Worm (Caenorhabditis elegans) whole organism, L1 larva: ENCODE results near the gene sand-1.

Experiments
- blmp-1 ChIP-seq: fragments of 150-350 bp; optimal IDR thresholded peaks from 2 replicates; lab custom pipeline; 2014; ENCODE audit warnings: missing biosample characterization, missing genetic modification characterization
- ceh-8 ChIP-seq: fragments of 200-800 bp; sonication (Bioruptor generic); optimal IDR thresholded peaks from 2 replicates; lab custom pipeline; 2018; ENCODE audit warnings: mild to moderate bottlenecking, missing genetic modification characterization, moderate library complexity, missing compliant biosample characterization
- ets-5 ChIP-seq: fragments of 200-800 bp; sonication (Bioruptor generic); IDR thresholded peaks from 2 replicates; pipeline ENCODE4 v1.3.6; 2022; ENCODE audit warnings: missing genetic modification characterization, missing compliant biosample characterization
- jun-1 ChIP-seq: fragments of 150-350 bp; optimal IDR thresholded peaks from 2 replicates; lab custom pipeline; 2014; ENCODE audit warnings: missing biosample characterization, missing genetic modification reagents, missing genetic modification characterization
- lin-15B ChIP-seq: fragments of 150-350 bp; sonication (generic microtip); optimal IDR thresholded peaks from 3 replicates; lab custom pipeline; 2014; ENCODE audit warnings: missing biosample characterization, missing genetic modification characterization
- mdl-1 ChIP-seq, 2 experiments: fragments of 150-350 bp; optimal IDR thresholded peaks; 2 replicates each; lab custom pipeline; 2014 to 2017; ENCODE audit warnings: missing biosample characterization in 2 of 2, missing genetic modification characterization in 2 of 2, inconsistent platforms in 1 of 2
- pag-3 ChIP-seq: sonication (generic microtip); optimal IDR thresholded peaks from 2 replicates; lab custom pipeline; 2017; ENCODE audit warnings: missing genetic modification characterization, mild to moderate bottlenecking, missing compliant biosample characterization, antibody characterized with exemption, borderline replicate concordance; ENCODE audit not compliant: insufficient read depth
- pax-3 ChIP-seq: fragments of 200-800 bp; sonication (Bioruptor generic); optimal IDR thresholded peaks from 2 replicates; lab custom pipeline; 2018; ENCODE audit warnings: mild to moderate bottlenecking, missing genetic modification characterization, moderate library complexity, missing compliant biosample characterization
- pqm-1 ChIP-seq: sonication (generic microtip); optimal IDR thresholded peaks from 3 replicates; lab custom pipeline; 2017; ENCODE audit warnings: missing biosample characterization, missing genetic modification characterization
- skn-1 ChIP-seq: fragments of 150-350 bp; optimal IDR thresholded peaks from 2 replicates; lab custom pipeline; 2014; ENCODE audit warnings: missing biosample characterization, missing genetic modification characterization
- snpc-4 ChIP-seq: fragments of 150-350 bp; optimal IDR thresholded peaks from 2 replicates; lab custom pipeline; 2014; ENCODE audit warnings: missing biosample characterization, missing genetic modification characterization
- sptf-1 ChIP-seq: fragments of 150-350 bp; optimal IDR thresholded peaks from 2 replicates; lab custom pipeline; 2014; ENCODE audit warnings: missing biosample characterization, missing genetic modification characterization
- tbx-2 ChIP-seq: sonication (generic microtip); optimal IDR thresholded peaks from 2 replicates; lab custom pipeline; 2016; ENCODE audit warnings: missing genetic modification characterization, missing compliant biosample characterization
- unc-62 ChIP-seq: fragments of 150-350 bp; optimal IDR thresholded peaks from 2 replicates; lab custom pipeline; 2014; ENCODE audit warnings: missing biosample characterization, missing genetic modification reagents, missing genetic modification characterization

DNA sequence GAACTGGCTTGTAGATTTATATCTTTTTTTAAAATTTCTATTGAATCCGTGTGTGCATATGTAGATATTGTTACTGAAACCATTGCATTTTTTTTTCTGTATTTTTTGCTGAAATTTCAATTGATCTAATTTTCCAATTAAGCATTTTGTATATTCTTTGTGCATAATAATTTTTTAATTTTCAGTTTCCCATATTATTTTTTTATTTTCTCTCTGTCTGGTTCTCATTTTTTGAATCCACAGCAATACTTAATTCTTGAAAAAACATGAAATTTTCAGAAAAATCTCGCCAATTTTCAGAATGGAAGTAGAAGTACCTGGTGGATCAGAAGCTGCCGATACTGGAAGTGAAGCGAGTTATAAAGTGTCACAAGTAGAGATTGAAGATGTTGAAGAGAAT lies at the start of gene sand-1:
- no peak for TF ChIP-seq skn-1 (tag; lab: Kevin White, UChicago)
- TF ChIP-seq lin-15B (tag; lab: Kevin White, UChicago) = no peak
- no peak for TF ChIP-seq mdl-1 (tag; optimal IDR thresholded peaks at IDR 0.05; lab: Kevin White, UChicago)
- TF ChIP-seq tbx-2 = no peak
- no peak for TF ChIP-seq jun-1 (tag; lab: Kevin White, UChicago)
- no peak for TF ChIP-seq pag-3 (tag; lab: Kevin White, UChicago)
- no peak for TF ChIP-seq unc-62
- TF ChIP-seq sptf-1 (tag; lab: Kevin White, UChicago) = no peak
- no peak for TF ChIP-seq pax-3 (tag; lab: Kevin White, UChicago)
- TF ChIP-seq snpc-4 (tag; lab: Kevin White, UChicago) = no peak
- no peak for TF ChIP-seq ets-5
- TF ChIP-seq pqm-1 = no peak
- TF ChIP-seq blmp-1 (tag; lab: Kevin White, UChicago) = no peak
- TF ChIP-seq ceh-8 (GFP tag; lab: Kevin White, UChicago) = no peak
